Worm (Caenorhabditis elegans): ENCODE measurements around the gene F58A3.3.

DNA sequence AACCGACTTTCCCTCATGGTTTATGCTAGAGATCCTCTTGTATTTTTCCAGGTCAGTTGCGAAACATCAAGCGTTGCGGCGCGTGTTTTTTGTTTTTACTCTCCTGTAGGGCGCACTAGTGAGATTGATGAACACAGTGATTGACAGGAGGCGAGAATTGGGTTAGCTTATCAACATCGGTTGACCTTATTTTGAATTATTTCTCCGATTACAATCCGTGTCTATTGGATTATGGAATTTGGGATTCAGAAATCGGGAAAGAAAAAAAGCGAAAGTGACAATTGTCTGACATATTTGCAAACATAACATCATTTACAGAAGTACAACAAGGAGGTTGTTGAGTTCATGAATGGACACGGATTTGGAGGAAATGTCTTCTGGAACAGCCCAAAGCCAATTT, 48.5 kb downstream of the F58A3.3 start:
- TF ChIP-seq lin-35 (GFP tag; optimal IDR thresholded peaks at IDR 0.05): no peak
- TF ChIP-seq ceh-100 (GFP tag; IDR thresholded peaks at IDR 0.05): no peak
- no peak for TF ChIP-seq hlh-26 (GFP tag; conservative IDR thresholded peaks at IDR 0.05)
- TF ChIP-seq athp-1 (tag; optimal IDR thresholded peaks at IDR 0.05): no peak
- TF ChIP-seq ztf-6 (GFP tag; IDR thresholded peaks at IDR 0.05): no peak
- TF ChIP-seq cebp-2 (GFP tag; IDR thresholded peaks at IDR 0.05): no peak
- no peak for TF ChIP-seq ets-4 (GFP tag; optimal IDR thresholded peaks at IDR 0.05)
- no peak for TF ChIP-seq repo-1 (tag; optimal IDR thresholded peaks at IDR 0.05)
- no peak for TF ChIP-seq ama-1 (optimal IDR thresholded peaks at IDR 0.05)
- no peak for TF ChIP-seq ama-1 (GFP tag; optimal IDR thresholded peaks at IDR 0.05)
- TF ChIP-seq madf-8 (GFP tag; conservative IDR thresholded peaks at IDR 0.05): no peak
- no peak for TF ChIP-seq ceh-91 (GFP tag; IDR thresholded peaks at IDR 0.05)
- TF ChIP-seq F49E8.2 (tag; optimal IDR thresholded peaks at IDR 0.05; ENCODE audit: insufficient read depth): no peak
- no peak for TF ChIP-seq tbx-9 (tag; optimal IDR thresholded peaks at IDR 0.05; ENCODE audit: borderline replicate concordance)
